Worm (Caenorhabditis elegans) whole organism, L1 larva: ENCODE measurements around the gene C17C3.9.

Experiments used
- egl-27 ChIP-seq, 2 experiments: fragments of 150-350 bp in 1 of 2; sonication (generic microtip); optimal IDR thresholded peaks; 3 replicates each; lab custom pipeline; 2017 to 2018; ENCODE audit warnings: missing biosample characterization in 2 of 2, missing genetic modification characterization in 2 of 2, missing genetic modification reagents in 2 of 2
- fos-1 ChIP-seq: fragments of 150-350 bp; optimal IDR thresholded peaks from 2 replicates; lab custom pipeline; 2014; ENCODE audit warnings: missing biosample characterization, missing genetic modification characterization
- hlh-4 ChIP-seq: sonication (generic microtip); optimal IDR thresholded peaks from 2 replicates; lab custom pipeline; 2016; ENCODE audit warnings: mild to moderate bottlenecking, missing genetic modification characterization, missing compliant biosample characterization
- mep-1 ChIP-seq: fragments of 150-350 bp; optimal IDR thresholded peaks from 2 replicates; lab custom pipeline; 2014; ENCODE audit warnings: missing biosample characterization, missing genetic modification characterization
- nhr-12 ChIP-seq: sonication (generic microtip); optimal IDR thresholded peaks from 2 replicates; lab custom pipeline; 2017; ENCODE audit warnings: missing biosample characterization, missing genetic modification characterization
- nhr-237 ChIP-seq: fragments of 150-350 bp; optimal IDR thresholded peaks from 2 replicates; lab custom pipeline; 2014; ENCODE audit warnings: missing biosample characterization, missing genetic modification characterization
- pag-3 ChIP-seq: sonication (generic microtip); optimal IDR thresholded peaks from 2 replicates; lab custom pipeline; 2017; ENCODE audit warnings: missing genetic modification characterization, mild to moderate bottlenecking, missing compliant biosample characterization, antibody characterized with exemption, borderline replicate concordance; ENCODE audit not compliant: insufficient read depth
- pqm-1 ChIP-seq: sonication (generic microtip); optimal IDR thresholded peaks from 3 replicates; lab custom pipeline; 2017; ENCODE audit warnings: missing biosample characterization, missing genetic modification characterization
- ztf-4 ChIP-seq: fragments of 150-350 bp; optimal IDR thresholded peaks from 2 replicates; lab custom pipeline; 2014; ENCODE audit warnings: missing biosample characterization, missing genetic modification characterization

DNA sequence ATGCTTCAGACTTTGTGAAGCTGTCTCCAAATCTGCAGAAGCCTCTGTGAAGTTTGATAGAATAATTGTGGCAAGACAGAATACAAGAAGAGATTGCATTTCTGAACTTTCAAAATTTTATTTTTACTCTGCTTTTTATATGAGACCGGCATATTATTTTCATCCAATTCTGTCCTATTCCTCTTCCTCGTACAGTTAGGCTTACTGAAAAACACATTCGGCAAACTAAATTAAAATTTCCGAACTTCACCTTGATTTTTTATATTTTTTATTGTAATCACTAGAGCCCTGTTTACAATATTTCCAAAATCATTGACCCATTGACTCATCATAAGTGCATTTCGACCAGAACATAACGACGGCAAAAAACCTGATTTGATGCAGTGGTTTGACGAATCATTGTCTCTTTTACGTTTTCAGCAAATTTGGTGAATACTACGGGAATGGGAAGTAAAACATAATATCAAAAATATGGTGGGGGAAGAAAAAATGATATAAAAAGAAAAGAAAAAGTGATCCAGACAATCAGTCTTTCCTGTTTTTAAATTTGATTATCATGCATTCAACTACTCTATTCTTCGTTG lies 33.8 kb downstream of the C17C3.9 start, which contains the start of the genes suex-1 and F12A10.9:
- TF ChIP-seq egl-27 (tag; optimal IDR thresholded peaks at IDR 0.05; lab: Kevin White, UChicago) (no peak), nhr-237 (tag; lab: Kevin White, UChicago) (no peak), ztf-4 (no peak), fos-1 (tag; lab: Kevin White, UChicago) (no peak), mep-1 (no peak), pqm-1 (no peak), pag-3 (tag; lab: Kevin White, UChicago) (no peak), nhr-12 (tag; lab: Kevin White, UChicago) (no peak), hlh-4 (tag; lab: Kevin White, UChicago) (no peak)
